Fruit fly (Drosophila melanogaster): ENCODE results near the gene CG3402.

dm6 chr3L:638031-638414 is 14.7 kb downstream of the CG3402 start:
- TF ChIP-seq CG12219 (GFP tag; optimal IDR thresholded peaks at IDR 0.05) (no peak), CG18011 (GFP tag; optimal IDR thresholded peaks at IDR 0.05) (no peak), wek (GFP tag; optimal IDR thresholded peaks at IDR 0.05) (no peak), slou (GFP tag; optimal IDR thresholded peaks at IDR 0.05) (no peak), Abd-B (GFP tag; optimal IDR thresholded peaks at IDR 0.05) (no peak), schlank (tag; optimal IDR thresholded peaks at IDR 0.05) (no peak), CG13424 (tag; optimal IDR thresholded peaks at IDR 0.05) (no peak), CG12299 (tag; optimal IDR thresholded peaks at IDR 0.05) (no peak)

Measured in whole organism, embryonic.